Fruit fly (Drosophila melanogaster): ENCODE results near the gene poe.

The poe gene

DNA sequence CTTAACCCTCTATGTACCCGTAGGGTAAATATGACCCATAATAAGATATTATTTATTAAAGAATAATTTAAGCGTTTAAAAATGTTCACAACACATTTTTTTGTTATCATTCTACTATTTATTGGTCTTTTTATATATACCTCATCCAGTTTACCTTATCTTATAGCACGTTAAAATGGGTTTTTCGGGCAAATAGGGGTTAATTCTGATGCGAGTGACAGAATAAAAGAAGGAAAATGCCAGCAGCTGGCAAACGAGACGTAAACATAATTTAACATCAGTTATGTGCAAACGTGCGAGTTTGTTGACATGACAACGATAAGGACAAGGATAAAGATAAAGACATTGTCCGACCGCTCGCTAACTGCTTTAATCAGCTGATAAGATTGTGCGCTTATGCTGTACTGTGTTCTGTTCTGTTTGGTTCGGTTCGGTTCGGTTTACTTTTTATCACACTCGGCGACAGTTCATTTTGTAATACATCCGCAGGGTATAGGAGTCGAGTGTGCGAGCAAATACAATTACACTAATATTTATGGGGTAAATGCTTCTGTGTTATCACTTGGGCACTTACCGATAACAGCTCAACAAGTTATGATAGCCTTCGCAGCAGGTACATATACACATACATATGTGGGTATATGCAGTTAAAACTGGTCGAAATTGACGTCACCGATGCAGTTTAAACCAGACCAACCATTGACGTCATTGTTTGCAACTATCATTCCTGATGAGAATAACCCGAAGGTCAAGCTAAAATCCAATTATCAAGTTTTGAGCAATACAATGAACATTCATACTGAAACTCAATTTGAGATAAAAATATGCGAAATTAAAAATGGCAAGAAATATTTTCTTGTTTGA lies 29.3 kb upstream of the poe start (continued):
- TF ChIP-seq CG8119 (GFP tag; IDR thresholded peaks at IDR 0.05) (peak; percentile 56; the same call in 2 of the 3 replicates), Gug (GFP tag; IDR thresholded peaks at IDR 0.05) (no peak), Lpt (GFP tag; optimal IDR thresholded peaks at IDR 0.05) (no peak), Eip93F (GFP tag; optimal IDR thresholded peaks at IDR 0.05) (peak; percentile 26), CG9139 (GFP tag; optimal IDR thresholded peaks at IDR 0.05) (no peak), salr (GFP tag; optimal IDR thresholded peaks at IDR 0.05) (no peak), dsx (GFP tag; optimal IDR thresholded peaks at IDR 0.05; ENCODE audit: poor library complexity, severe bottlenecking) (no peak), CG6854 (GFP tag; optimal IDR thresholded peaks at IDR 0.05) (no peak), CG34406 (GFP tag; optimal IDR thresholded peaks at IDR 0.05) (peak; percentile 44)

dm6 chr2L:8099615-8100375 lies 28.4 kb upstream of the poe start:
- TF ChIP-seq Eip78C (GFP tag) (peak; percentile 59), Sox102F (GFP tag; optimal IDR thresholded peaks at IDR 0.05) (peak; percentile 15), eg (GFP tag; IDR thresholded peaks at IDR 0.05) (no peak; the same call in 2 of the 3 replicates), CG15336 (GFP tag; IDR thresholded peaks at IDR 0.05) (peak; percentile 6; the same call in 1 of the 2 replicates), CG32006 (GFP tag; optimal IDR thresholded peaks at IDR 0.05) (peak; percentile 4), ss (GFP tag; optimal IDR thresholded peaks at IDR 0.05) (no peak), esn (GFP tag; optimal IDR thresholded peaks at IDR 0.05) (peak; percentile 19), CG8632 (GFP tag; optimal IDR thresholded peaks at IDR 0.05) (no peak), CG6792 (GFP tag; optimal IDR thresholded peaks at IDR 0.05) (no peak), CG31627 (GFP tag; optimal IDR thresholded peaks at IDR 0.05) (peak; percentile 19), CG8119 (GFP tag; IDR thresholded peaks at IDR 0.05) (no peak), fd85E (GFP tag; optimal IDR thresholded peaks at IDR 0.05) (no peak), CG4318 (GFP tag; optimal IDR thresholded peaks at IDR 0.05) (no peak), topi (GFP tag; optimal IDR thresholded peaks at IDR 0.05) (peak; percentile 1), vri (GFP tag; optimal IDR thresholded peaks at IDR 0.05) (peak; percentile 22), Ets96B (tag; optimal IDR thresholded peaks at IDR 0.05) (no peak), Hr38 (GFP tag; optimal IDR thresholded peaks at IDR 0.05) (no peak), Hr39 (GFP tag; optimal IDR thresholded peaks at IDR 0.05) (no peak), dac (GFP tag; optimal IDR thresholded peaks at IDR 0.05) (no peak)

DNA sequence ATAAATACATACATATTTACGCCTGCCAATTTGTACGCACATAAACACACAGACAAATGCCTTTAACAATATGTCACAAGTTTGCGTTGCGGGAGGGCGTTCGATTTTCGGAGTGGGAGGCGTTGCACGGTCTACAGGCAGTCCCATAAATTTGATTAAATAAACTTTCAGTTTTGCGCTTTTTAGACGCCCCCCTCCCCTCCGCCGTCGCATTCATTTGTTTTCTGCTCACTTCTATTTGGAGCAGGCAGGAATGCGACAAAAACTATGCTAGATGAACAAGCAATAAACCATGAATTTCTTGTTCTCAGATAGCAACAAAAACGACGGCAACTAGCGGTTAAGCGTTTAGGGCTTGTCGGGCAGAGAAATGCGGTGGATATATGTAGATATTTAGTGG lies 27.6 kb upstream of the poe start:
- TF ChIP-seq Hr39 (GFP tag; optimal IDR thresholded peaks at IDR 0.05) (no peak), vri (GFP tag; optimal IDR thresholded peaks at IDR 0.05) (no peak), CG32006 (GFP tag; optimal IDR thresholded peaks at IDR 0.05) (no peak), dac (GFP tag; optimal IDR thresholded peaks at IDR 0.05) (no peak), fd59A (GFP tag; optimal IDR thresholded peaks at IDR 0.05) (no peak), OdsH (GFP tag; optimal IDR thresholded peaks at IDR 0.05) (no peak), svp (GFP tag) (no peak), net (GFP tag; optimal IDR thresholded peaks at IDR 0.05) (no peak), Eip78C (GFP tag) (no peak), fkh (GFP tag; optimal IDR thresholded peaks at IDR 0.05) (no peak), fd85E (GFP tag; optimal IDR thresholded peaks at IDR 0.05) (no peak), CG16779 (tag; optimal IDR thresholded peaks at IDR 0.05) (no peak), esn (GFP tag; optimal IDR thresholded peaks at IDR 0.05) (no peak)

Data from whole organism, prepupa.